Worm (Caenorhabditis elegans): ENCODE measurements around the gene F32D8.3.

F32D8.3 gene

ce11 chrV:10904795-10905194, 18.2 kb downstream of the F32D8.3 start:
- TF ChIP-seq T26A8.4 (GFP tag; IDR thresholded peaks at IDR 0.05) (no peak), ceh-20 (GFP tag; IDR thresholded peaks at IDR 0.05) (0 out of 2 replicates have a peak, but pooled peaks have one; percentile 12), mes-2 (tag; optimal IDR thresholded peaks at IDR 0.05; ENCODE audit: poor library complexity, severe bottlenecking) (no peak), skn-1 (tag; optimal IDR thresholded peaks at IDR 0.05) (no peak), egl-43 (GFP tag; IDR thresholded peaks at IDR 0.05) (no peak), aha-1 (tag) (peak; percentile 87), unc-62 (GFP tag; optimal IDR thresholded peaks at IDR 0.05 in 1 of 2) (peak in 1 of 2 experiments; percentile 65), unc-62 (tag; optimal IDR thresholded peaks at IDR 0.05) (no peak), dmd-6 (GFP tag; IDR thresholded peaks at IDR 0.05) (0 out of 2 replicates have a peak, but pooled peaks have one; percentile 10), lin-15B (tag; optimal IDR thresholded peaks at IDR 0.05) (no peak), nhr-77 (tag; optimal IDR thresholded peaks at IDR 0.05) (no peak), mxl-2 (GFP tag; conservative IDR thresholded peaks at IDR 0.05) (no peak), mdl-1 (tag; optimal IDR thresholded peaks at IDR 0.05) (peak in 1 of 2 experiments; percentile 8), dmd-9 (GFP tag; IDR thresholded peaks at IDR 0.05) (no peak), rbr-2 (tag; optimal IDR thresholded peaks at IDR 0.05) (peak; percentile 34), F26F4.8 (GFP tag; conservative IDR thresholded peaks at IDR 0.05) (no peak), spr-1 (tag; optimal IDR thresholded peaks at IDR 0.05) (no peak), mdt-29 (GFP tag; IDR thresholded peaks at IDR 0.05) (no peak), F10B5.3 (tag; optimal IDR thresholded peaks at IDR 0.05) (no peak), pqm-1 (tag; optimal IDR thresholded peaks at IDR 0.05) (no peak), nhr-102 (tag; optimal IDR thresholded peaks at IDR 0.05) (no peak), ZK546.5 (tag; optimal IDR thresholded peaks at IDR 0.05) (no peak), unc-130 (GFP tag; optimal IDR thresholded peaks at IDR 0.05) (no peak), hmg-1.1 (GFP tag; IDR thresholded peaks at IDR 0.05) (0 out of 2 replicates have a peak, but pooled peaks have one; percentile 21), lsy-2 (tag; optimal IDR thresholded peaks at IDR 0.05) (peak in 1 of 2 experiments; percentile 3), Y75B8A.6 (GFP tag; IDR thresholded peaks at IDR 0.05) (no peak), nhr-111 (GFP tag; optimal IDR thresholded peaks at IDR 0.05) (no peak), snpc-1.2 (GFP tag; IDR thresholded peaks at IDR 0.05) (no peak), F49E8.2 (tag; optimal IDR thresholded peaks at IDR 0.05; ENCODE audit: borderline replicate concordance) (no peak), hif-1 (tag; optimal IDR thresholded peaks at IDR 0.05) (no peak), Y5F2A.4 (GFP tag; optimal IDR thresholded peaks at IDR 0.05) (no peak), gei-8 (GFP tag; optimal IDR thresholded peaks at IDR 0.05) (no peak), daf-16 (GFP tag; optimal IDR thresholded peaks at IDR 0.05) (no peak), daf-16 (tag; optimal IDR thresholded peaks at IDR 0.05) (no peak), zip-2 (tag; optimal IDR thresholded peaks at IDR 0.05) (no peak), pha-4 (GFP tag; IDR thresholded peaks at IDR 0.05) (no peak), pha-4 (tag; optimal IDR thresholded peaks at IDR 0.05) (no peak), ceh-28 (tag; optimal IDR thresholded peaks at IDR 0.05) (no peak), dpl-1 (GFP tag; optimal IDR thresholded peaks at IDR 0.05) (no peak), mep-1 (tag; optimal IDR thresholded peaks at IDR 0.05) (peak; percentile 32), php-3 (GFP tag; IDR thresholded peaks at IDR 0.05) (no peak), unc-39 (tag; optimal IDR thresholded peaks at IDR 0.05) (no peak), ceh-62 (tag; optimal IDR thresholded peaks at IDR 0.05) (no peak), nhr-41 (GFP tag; IDR thresholded peaks at IDR 0.05) (no peak), ceh-82 (tag; optimal IDR thresholded peaks at IDR 0.05) (no peak), attf-4 (tag; optimal IDR thresholded peaks at IDR 0.05) (no peak), daf-8 (GFP tag; IDR thresholded peaks at IDR 0.05) (no peak), nhr-10 (tag; optimal IDR thresholded peaks at IDR 0.05) (no peak), F44E2.7 (GFP tag; IDR thresholded peaks at IDR 0.05) (no peak), mxl-3 (GFP tag; optimal IDR thresholded peaks at IDR 0.05) (no peak), ctbp-1 (GFP tag; IDR thresholded peaks at IDR 0.05) (0 out of 2 replicates have a peak, but pooled peaks have one; percentile 43), daf-19 (GFP tag; conservative IDR thresholded peaks at IDR 0.05) (no peak), arid-1 (GFP tag; conservative IDR thresholded peaks at IDR 0.05) (no peak)
